Fruit fly (Drosophila melanogaster) whole organism, pupa: ENCODE measurements around the gene spel1.

Source experiments
- CG12605 ChIP-seq: fragments of 200-800 bp; sonication (Bioruptor generic); IDR thresholded peaks from 2 replicates; pipeline ENCODE4 v1.3.6; 2022; ENCODE audit warnings: missing biosample characterization, missing genetic modification characterization
- CG13204 ChIP-seq: fragments of 200-800 bp; sonication (Bioruptor generic); optimal IDR thresholded peaks from 2 replicates; lab custom pipeline; 2018; ENCODE audit warnings: missing biosample characterization, mild to moderate bottlenecking, missing genetic modification characterization, moderate library complexity
- CG17806 ChIP-seq: fragments of 200-800 bp; sonication (Bioruptor generic); optimal IDR thresholded peaks from 2 replicates; lab custom pipeline; 2018; ENCODE audit warnings: missing biosample characterization, mild to moderate bottlenecking, missing genetic modification characterization, moderate library complexity
- CG34367 ChIP-seq: fragments of 200-800 bp; sonication (Bioruptor generic); optimal IDR thresholded peaks from 2 replicates; lab custom pipeline; 2018; ENCODE audit warnings: missing biosample characterization, mild to moderate bottlenecking, missing genetic modification characterization
- CG4496 ChIP-seq: fragments of 200-800 bp; sonication (Bioruptor generic); IDR thresholded peaks from 3 replicates; pipeline ENCODE4 v1.3.6; 2022; ENCODE audit warnings: missing biosample characterization, missing genetic modification characterization
- CG8159 ChIP-seq: fragments of 200-800 bp; sonication (Bioruptor generic); optimal IDR thresholded peaks from 3 replicates; lab custom pipeline; 2018; ENCODE audit warnings: missing biosample characterization, mild to moderate bottlenecking, missing genetic modification characterization, moderate library complexity
- D1 ChIP-seq: fragments of 200-800 bp; sonication (Bioruptor generic); optimal IDR thresholded peaks from 2 replicates; lab custom pipeline; 2018; ENCODE audit warnings: missing biosample characterization, mild to moderate bottlenecking, missing genetic modification characterization, moderate library complexity
- Pif1A ChIP-seq: fragments of 200-800 bp; sonication (Bioruptor generic); optimal IDR thresholded peaks from 3 replicates; lab custom pipeline; 2016; ENCODE audit warnings: missing biosample characterization, missing genetic modification characterization
- Pif1B ChIP-seq: fragments of 200-800 bp; sonication (Bioruptor generic); optimal IDR thresholded peaks from 3 replicates; lab custom pipeline; 2016; ENCODE audit warnings: missing biosample characterization, missing genetic modification characterization
- Snoo ChIP-seq: fragments of 200-800 bp; sonication (Bioruptor generic); optimal IDR thresholded peaks from 3 replicates; lab custom pipeline; 2017; ENCODE audit warnings: missing biosample characterization, mild to moderate bottlenecking, missing genetic modification characterization, inconsistent platforms

DNA sequence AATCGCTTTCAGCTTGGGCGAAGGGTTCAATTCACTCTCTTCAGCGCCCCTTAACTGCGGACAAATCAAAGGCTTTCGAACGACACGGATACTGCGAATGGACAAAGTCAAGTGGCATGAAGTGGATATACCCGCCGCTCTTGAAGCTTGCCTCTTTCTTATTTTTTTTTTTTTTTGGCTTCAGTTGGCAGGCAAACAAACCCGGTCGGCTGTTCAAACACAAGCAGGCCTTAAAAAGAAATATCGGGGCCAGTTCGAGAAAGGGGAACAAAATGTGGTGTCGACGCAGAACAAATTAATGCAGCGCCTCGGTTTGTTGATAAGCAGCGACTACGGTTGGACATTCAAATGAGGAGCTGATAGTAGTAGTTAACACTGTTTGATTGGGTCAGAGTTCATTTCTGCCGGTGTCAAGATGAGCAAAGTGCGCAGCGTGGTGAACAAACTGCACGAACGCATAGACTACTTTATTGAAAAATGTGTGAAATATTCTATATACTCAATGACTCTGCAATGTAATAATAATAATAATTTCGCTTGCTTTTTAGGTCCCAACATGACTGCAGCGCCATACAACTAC is 5.0 kb upstream of the spel1 start:
- no peak for TF ChIP-seq D1
- TF ChIP-seq Snoo, result no peak
- no peak for TF ChIP-seq CG12605 (GFP tag; lab: Robert Waterston, UW)
- TF ChIP-seq Pif1B (GFP tag; lab: Kevin White, UChicago), result no peak
- no peak for TF ChIP-seq CG4496 (GFP tag; lab: Robert Waterston, UW)
- TF ChIP-seq CG8159 (tag; lab: Kevin White, UChicago), result no peak
- TF ChIP-seq Pif1A (GFP tag; lab: Kevin White, UChicago), result no peak
- no peak for TF ChIP-seq CG34367 (tag; lab: Kevin White, UChicago)
- no peak for TF ChIP-seq CG17806
- TF ChIP-seq CG13204 (GFP tag; lab: Kevin White, UChicago), result no peak
